Worm (Caenorhabditis elegans): ENCODE measurements around the gene ndab-2.

Gene ndab-2

ce11 chrIII:7207903-7208497 is 27.4 kb downstream of the ndab-2 start, which contains the start of gene rpl-6:
Gene rpl-6, plus strand, starts transcription at chrIII:7208447.
- no peak for TF ChIP-seq zag-1 (tag; optimal IDR thresholded peaks at IDR 0.05)
- TF ChIP-seq Y116A8C.19 (tag; optimal IDR thresholded peaks at IDR 0.05; ENCODE audit: borderline replicate concordance): no peak
- TF ChIP-seq hpl-2 (GFP tag; optimal IDR thresholded peaks at IDR 0.05): peak; percentile 70
- TF ChIP-seq tbx-2 (tag; optimal IDR thresholded peaks at IDR 0.05): peak; percentile 86
- TF ChIP-seq nhr-47 (tag; optimal IDR thresholded peaks at IDR 0.05): peak; percentile 90
- TF ChIP-seq nhr-19 (GFP tag; conservative IDR thresholded peaks at IDR 0.05): peak; percentile 91
- TF ChIP-seq ztf-11 (tag; optimal IDR thresholded peaks at IDR 0.05): peak in 1 of 2 experiments; percentile 66
- TF ChIP-seq nhr-77 (tag; optimal IDR thresholded peaks at IDR 0.05): peak; percentile 83
- TF ChIP-seq aha-1 (tag; optimal IDR thresholded peaks at IDR 0.05): no peak
- peak; percentile 88 for TF ChIP-seq nhr-11 (tag; optimal IDR thresholded peaks at IDR 0.05)
- peak; percentile 80 for TF ChIP-seq grh-1 (GFP tag; IDR thresholded peaks at IDR 0.05)
- TF ChIP-seq elt-2 (tag; optimal IDR thresholded peaks at IDR 0.05): peak; percentile 57
- peak; percentile 95 for TF ChIP-seq unc-130 (tag; optimal IDR thresholded peaks at IDR 0.05)
- TF ChIP-seq irx-1 (tag; optimal IDR thresholded peaks at IDR 0.05): peak; percentile 67
- peak; percentile 83 for TF ChIP-seq skn-1 (tag; optimal IDR thresholded peaks at IDR 0.05)
- peak; percentile 76 for TF ChIP-seq lir-3 (tag; optimal IDR thresholded peaks at IDR 0.05; ENCODE audit: poor library complexity)
- peak; percentile 91 for TF ChIP-seq mep-1 (tag; optimal IDR thresholded peaks at IDR 0.05)
- no peak for TF ChIP-seq ets-5 (GFP tag; IDR thresholded peaks at IDR 0.05)
- TF ChIP-seq xbp-1 (tag; optimal IDR thresholded peaks at IDR 0.05): peak; percentile 91
- peak; percentile 79 for TF ChIP-seq unc-86 (tag; optimal IDR thresholded peaks at IDR 0.05)
- TF ChIP-seq fkh-4 (tag; optimal IDR thresholded peaks at IDR 0.05; ENCODE audit: borderline replicate concordance): no peak
- peak; percentile 63 to 87 for TF ChIP-seq egl-27 (tag; optimal IDR thresholded peaks at IDR 0.05)
- peak; percentile 77 for TF ChIP-seq C04F5.9 (tag; optimal IDR thresholded peaks at IDR 0.05)
- peak; percentile 85 for TF ChIP-seq swsn-7 (tag; optimal IDR thresholded peaks at IDR 0.05)
- TF ChIP-seq snu-23 (GFP tag; optimal IDR thresholded peaks at IDR 0.05): peak; percentile 92
- TF ChIP-seq unc-30 (tag; optimal IDR thresholded peaks at IDR 0.05): no peak
- peak; percentile 90 for TF ChIP-seq isw-1 (GFP tag; IDR thresholded peaks at IDR 0.05)
- peak; percentile 83 for TF ChIP-seq lin-13 (GFP tag; optimal IDR thresholded peaks at IDR 0.05)
- TF ChIP-seq efl-1 (optimal IDR thresholded peaks at IDR 0.05): peak; percentile 91 to 94
- peak; percentile 81 to 98 for TF ChIP-seq efl-1 (GFP tag; optimal IDR thresholded peaks at IDR 0.05 in 1 of 2)
- no peak for TF ChIP-seq ces-1 (GFP tag; optimal IDR thresholded peaks at IDR 0.05)
- peak; percentile 77 for TF ChIP-seq fkh-10 (GFP tag; optimal IDR thresholded peaks at IDR 0.05)
- peak; percentile 82 for TF ChIP-seq ztf-4 (tag; optimal IDR thresholded peaks at IDR 0.05)
- TF ChIP-seq ceh-8 (GFP tag; optimal IDR thresholded peaks at IDR 0.05): peak; percentile 12
- TF ChIP-seq F16B12.6 (tag; optimal IDR thresholded peaks at IDR 0.05): peak; percentile 46
- TF ChIP-seq nhr-20 (tag; optimal IDR thresholded peaks at IDR 0.05): peak; percentile 85
- TF ChIP-seq lin-35 (GFP tag; optimal IDR thresholded peaks at IDR 0.05): peak; percentile 85 to 92
- TF ChIP-seq mef-2 (tag; optimal IDR thresholded peaks at IDR 0.05): no peak
- TF ChIP-seq nhr-71 (tag; optimal IDR thresholded peaks at IDR 0.05): peak; percentile 93
- TF ChIP-seq nhr-28 (tag; optimal IDR thresholded peaks at IDR 0.05): no peak
- no peak for TF ChIP-seq sptf-1 (tag; optimal IDR thresholded peaks at IDR 0.05)
- peak; percentile 81 for TF ChIP-seq dsc-1 (tag; optimal IDR thresholded peaks at IDR 0.05)
- peak; percentile 45 for TF ChIP-seq zip-4 (GFP tag; optimal IDR thresholded peaks at IDR 0.05)
- TF ChIP-seq nhr-237 (tag; optimal IDR thresholded peaks at IDR 0.05): peak; percentile 62
- no peak for TF ChIP-seq hlh-17 (GFP tag; optimal IDR thresholded peaks at IDR 0.05; ENCODE audit: borderline replicate concordance)
- peak; percentile 85 for TF ChIP-seq fkh-8 (tag; optimal IDR thresholded peaks at IDR 0.05)
- TF ChIP-seq ceh-63 (GFP tag; optimal IDR thresholded peaks at IDR 0.05): no peak
- TF ChIP-seq nhr-85 (tag): peak; percentile 95
- no peak for TF ChIP-seq nhr-12 (tag; optimal IDR thresholded peaks at IDR 0.05)
- TF ChIP-seq blmp-1 (tag; optimal IDR thresholded peaks at IDR 0.05): peak; percentile 80
- TF ChIP-seq nhr-76 (tag; optimal IDR thresholded peaks at IDR 0.05): no peak
- peak; percentile 22 for TF ChIP-seq aly-2 (tag; optimal IDR thresholded peaks at IDR 0.05)
- TF ChIP-seq nhr-84 (tag; optimal IDR thresholded peaks at IDR 0.05): no peak
- TF ChIP-seq lin-15B (tag; optimal IDR thresholded peaks at IDR 0.05): peak; percentile 85

All from whole organism, L1 larva.